Worm (Caenorhabditis elegans) whole organism, midembryonic: Measurements from ENCODE around the gene popl-1.
A peak's percentile ranks its signal among the peaks of the same experiment; 100 is the strongest.

ENCODE experiments used
- T22C8.4 ChIP-seq: fragments of 200-800 bp; sonication (Bioruptor generic); IDR thresholded peaks from 2 replicates; pipeline ENCODE4 v1.3.6; 2022; ENCODE audit warnings: missing genetic modification characterization, missing compliant biosample characterization
- cog-1 ChIP-seq: sonication (generic microtip); optimal IDR thresholded peaks from 2 replicates; lab custom pipeline; 2016; ENCODE audit warnings: missing genetic modification characterization, missing compliant biosample characterization
- flt-1 ChIP-seq: fragments of 200-800 bp; sonication (Bioruptor generic); IDR thresholded peaks from 2 replicates; pipeline ENCODE4 v1.3.6; 2022; ENCODE audit warnings: missing genetic modification characterization, missing compliant biosample characterization
- klf-2 ChIP-seq: fragments of 200-800 bp; sonication (Bioruptor generic); conservative IDR thresholded peaks from 2 replicates; pipeline ENCODE4 v1.3.6; 2022; ENCODE audit warnings: missing genetic modification reagents, missing genetic modification characterization, missing compliant biosample characterization
- med-1 ChIP-seq: sonication (generic microtip); optimal IDR thresholded peaks from 2 replicates; lab custom pipeline; 2017; ENCODE audit warnings: missing genetic modification characterization, mild to moderate bottlenecking, missing compliant biosample characterization, antibody characterized with exemption, missing genetic modification reagents; ENCODE audit not compliant: insufficient read depth
- ref-1 ChIP-seq: fragments of 200-800 bp; sonication (Bioruptor generic); conservative IDR thresholded peaks from 2 replicates; pipeline ENCODE4 v1.3.6; 2022; ENCODE audit warnings: missing genetic modification reagents, missing genetic modification characterization, missing compliant biosample characterization
- tab-1 ChIP-seq: fragments of 200-800 bp; sonication (Bioruptor generic); IDR thresholded peaks from 2 replicates; pipeline ENCODE4 v1.3.6; 2022; ENCODE audit warnings: missing genetic modification characterization, missing compliant biosample characterization
- ztf-23 ChIP-seq: fragments of 200-800 bp; sonication (Bioruptor generic); IDR thresholded peaks from 2 replicates; pipeline ENCODE4 v1.3.6; 2022; ENCODE audit warnings: missing genetic modification reagents, missing genetic modification characterization, missing compliant biosample characterization
- ztf-29 ChIP-seq: fragments of 200-800 bp; sonication (Bioruptor generic); IDR thresholded peaks from 2 replicates; pipeline ENCODE4 v1.3.6; 2022; ENCODE audit warnings: missing genetic modification reagents, missing genetic modification characterization, missing compliant biosample characterization

The popl-1 gene

DNA sequence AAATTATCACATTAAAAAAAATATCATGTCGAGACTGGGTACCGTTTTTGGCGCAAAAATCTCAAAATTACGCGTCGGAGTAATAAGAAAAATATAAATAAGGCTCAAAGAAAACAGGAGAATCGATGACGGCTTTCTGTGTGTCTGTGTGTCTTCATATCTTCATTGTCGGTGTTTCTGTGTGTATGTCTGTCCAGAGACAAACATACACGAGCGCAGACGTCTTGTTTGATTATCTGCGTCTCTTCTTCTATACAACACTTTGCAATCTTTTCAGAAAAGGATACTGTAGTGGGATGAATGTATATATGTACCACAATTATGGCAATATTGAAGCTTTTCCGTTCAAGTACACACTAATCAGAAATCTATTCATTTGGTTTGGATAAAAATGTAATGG is 13.6 kb upstream of the popl-1 start, which contains the start of gene C05D11.13:
C05D11.13 (minus strand) TSS at position 252 of the 400 bp plus-strand sequence.
- TF ChIP-seq ref-1 (GFP tag; lab: Robert Waterston, UW): no peak
- no peak for TF ChIP-seq cog-1
- TF ChIP-seq flt-1: no peak
- no peak for TF ChIP-seq ztf-23 (GFP tag; lab: Robert Waterston, UW)
- TF ChIP-seq med-1 (GFP tag; lab: Kevin White, UChicago): no peak
- no peak for TF ChIP-seq klf-2 (GFP tag; lab: Robert Waterston, UW)
- TF ChIP-seq ztf-29 (GFP tag; lab: Robert Waterston, UW): no peak
- no peak for TF ChIP-seq tab-1
- no peak for TF ChIP-seq T22C8.4

DNA sequence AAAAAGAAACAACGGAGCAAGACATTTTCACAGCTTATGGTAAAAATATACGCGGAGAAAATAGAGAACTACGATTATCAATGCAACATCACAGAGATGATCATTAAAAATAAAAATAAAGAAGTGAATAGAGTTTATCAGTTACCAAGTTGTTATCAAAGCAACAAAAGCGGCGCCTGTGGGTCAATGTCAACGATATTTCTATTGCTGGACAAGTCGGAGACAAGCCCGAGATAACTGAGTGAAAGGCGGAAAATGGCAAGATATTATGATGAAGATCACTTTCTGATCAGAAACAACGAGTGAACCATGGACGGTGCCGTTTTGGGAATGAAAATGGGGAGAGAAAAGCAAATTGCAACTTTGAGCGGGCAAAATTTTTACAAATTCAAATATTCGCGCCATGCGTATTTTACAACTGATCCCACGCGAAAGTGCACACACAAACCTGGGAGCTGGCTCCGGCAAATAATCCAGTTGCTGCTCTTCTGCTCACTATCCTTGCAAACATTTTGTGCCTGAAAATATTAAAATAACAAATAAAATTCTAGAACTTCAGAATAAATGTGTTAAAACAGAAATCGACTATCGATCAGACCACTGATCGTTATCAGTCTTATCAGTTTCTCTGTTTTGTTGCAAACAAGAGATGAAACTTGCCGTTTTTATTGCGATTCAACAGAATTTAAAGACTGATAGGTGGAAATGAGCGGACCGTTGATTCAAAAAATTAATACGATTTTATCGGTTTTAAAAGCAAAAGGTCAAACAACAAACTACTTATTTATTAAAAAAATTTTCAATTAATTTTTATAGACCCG is 11.8 kb upstream of the popl-1 start, which contains the start of gene mel-32:
mel-32 (minus strand) TSS at position 696 of the 821 bp plus-strand sequence.
- TF ChIP-seq flt-1 (no peak), cog-1 (no peak), T22C8.4 (no peak), tab-1 (no peak), ztf-29 (GFP tag; lab: Robert Waterston, UW) (no peak), ztf-23 (GFP tag; lab: Robert Waterston, UW) (no peak), med-1 (GFP tag; lab: Kevin White, UChicago) (no peak), ref-1 (GFP tag; lab: Robert Waterston, UW) (no peak), klf-2 (GFP tag; lab: Robert Waterston, UW) (no peak)

DNA sequence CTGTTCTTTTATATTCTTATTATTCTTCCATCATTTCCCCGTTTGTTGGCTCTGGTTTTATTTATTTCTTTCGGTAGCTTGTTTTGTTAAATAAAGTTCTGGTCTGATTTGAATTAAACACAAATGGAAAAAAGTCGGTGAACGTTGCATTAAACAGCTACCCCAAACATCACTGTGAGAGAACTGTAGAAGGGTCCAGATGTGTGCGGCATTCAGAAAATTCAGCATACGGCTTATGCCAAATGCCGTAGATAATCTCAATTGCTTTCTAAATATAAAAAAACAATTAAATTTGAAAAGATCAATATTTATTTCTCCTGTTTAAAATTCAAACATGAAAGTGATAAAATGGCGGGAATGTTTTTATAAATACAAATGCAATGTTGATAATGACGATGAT is 9.1 kb upstream of the popl-1 start:
- TF ChIP-seq ref-1 (GFP tag; lab: Robert Waterston, UW): no peak
- no peak for TF ChIP-seq tab-1
- no peak for TF ChIP-seq ztf-23 (GFP tag; lab: Robert Waterston, UW)
- TF ChIP-seq cog-1: no peak

DNA sequence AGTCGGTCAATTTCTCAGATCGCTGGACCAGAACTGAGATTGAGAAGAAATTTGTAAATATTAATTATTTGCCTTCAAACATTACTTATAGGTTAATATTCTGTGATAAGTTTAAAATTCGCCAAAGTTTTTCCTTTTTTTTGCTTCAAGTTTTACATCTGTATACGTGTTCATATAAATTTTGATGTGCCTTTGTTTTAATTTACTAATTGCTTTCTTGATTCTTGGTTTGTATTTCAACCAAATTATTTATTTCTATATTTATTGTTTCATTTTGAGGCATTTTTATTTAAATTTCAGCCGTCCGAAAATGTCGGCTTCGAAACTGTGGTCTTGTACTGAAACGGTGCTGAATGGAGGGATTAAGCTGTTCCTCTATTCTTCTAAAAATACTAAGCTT is 5.6 kb upstream of the popl-1 start, which contains the start of gene C05D11.1:
C05D11.1 (plus strand) TSS at position 301 of the 400 bp plus-strand sequence.
- TF ChIP-seq flt-1: no peak
- no peak for TF ChIP-seq ztf-23 (GFP tag; lab: Robert Waterston, UW)
- TF ChIP-seq ztf-29 (GFP tag; lab: Robert Waterston, UW): no peak
- no peak for TF ChIP-seq T22C8.4
- TF ChIP-seq ref-1 (GFP tag; lab: Robert Waterston, UW): no peak
- no peak for TF ChIP-seq cog-1
- no peak for TF ChIP-seq tab-1
- no peak for TF ChIP-seq klf-2 (GFP tag; lab: Robert Waterston, UW)
- no peak for TF ChIP-seq med-1 (GFP tag; lab: Kevin White, UChicago)

DNA sequence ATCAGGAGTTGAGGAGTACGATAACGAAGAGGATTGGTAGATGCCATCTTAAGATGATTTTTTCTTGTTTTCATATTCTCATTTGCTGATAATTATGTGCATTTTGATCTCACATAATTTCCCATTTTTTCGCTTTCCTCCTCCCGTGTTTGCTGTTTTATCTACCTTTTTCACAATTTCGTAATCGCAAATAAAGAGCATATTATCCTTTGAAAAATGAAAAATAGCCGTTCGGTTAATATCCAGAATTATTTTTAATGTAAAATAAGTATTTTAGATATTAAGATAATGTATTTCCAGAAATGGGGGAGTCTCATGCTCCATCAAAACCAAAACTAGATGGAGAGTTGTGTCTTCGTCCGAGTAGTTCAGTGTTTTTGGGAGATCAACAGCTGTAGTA is 2.2 kb upstream of the popl-1 start, which contains the start of gene vps-16:
vps-16 (plus strand) TSS at position 301 of the 400 bp plus-strand sequence.
- no peak for TF ChIP-seq flt-1
- TF ChIP-seq T22C8.4: no peak
- TF ChIP-seq ref-1 (GFP tag; lab: Robert Waterston, UW): no peak
- no peak for TF ChIP-seq med-1 (GFP tag; lab: Kevin White, UChicago)
- no peak for TF ChIP-seq tab-1
- no peak for TF ChIP-seq ztf-29 (GFP tag; lab: Robert Waterston, UW)
- no peak for TF ChIP-seq ztf-23 (GFP tag; lab: Robert Waterston, UW)
- no peak for TF ChIP-seq klf-2 (GFP tag; lab: Robert Waterston, UW)

DNA sequence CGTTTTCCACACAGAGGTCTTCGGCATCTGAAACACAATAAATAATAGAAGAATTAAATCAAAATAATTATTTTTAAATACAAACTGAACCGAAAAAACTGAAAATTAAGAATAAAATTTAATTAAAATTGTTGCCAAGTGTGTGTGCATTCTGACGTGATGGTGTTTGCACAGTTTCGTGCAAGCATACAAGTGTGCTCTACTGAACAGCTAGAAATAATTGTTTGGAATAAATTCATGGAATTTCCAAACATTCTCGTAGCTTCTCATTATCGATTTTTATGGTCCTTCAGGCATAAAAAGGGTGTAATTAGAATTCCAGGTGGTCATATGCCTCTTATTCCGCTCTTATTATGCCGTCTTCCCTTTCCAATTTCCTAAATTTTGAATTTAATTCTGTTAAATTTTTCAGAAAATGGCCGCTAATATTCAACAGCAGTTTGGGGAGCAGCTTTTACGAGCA is 1.1 kb upstream of the popl-1 start, which contains the start of the genes mrps-17 and txdc-9:
mrps-17 (minus strand) TSS at position 33 of the 463 bp plus-strand sequence.
txdc-9 (plus strand) TSS at position 413 of the 463 bp plus-strand sequence.
- TF ChIP-seq flt-1 (peak; percentile 68; the same call in 1 of the 2 replicates), ref-1 (GFP tag; lab: Robert Waterston, UW) (no peak), ztf-23 (GFP tag; lab: Robert Waterston, UW) (no peak), ztf-29 (GFP tag; lab: Robert Waterston, UW) (no peak), med-1 (GFP tag; lab: Kevin White, UChicago) (no peak)

DNA sequence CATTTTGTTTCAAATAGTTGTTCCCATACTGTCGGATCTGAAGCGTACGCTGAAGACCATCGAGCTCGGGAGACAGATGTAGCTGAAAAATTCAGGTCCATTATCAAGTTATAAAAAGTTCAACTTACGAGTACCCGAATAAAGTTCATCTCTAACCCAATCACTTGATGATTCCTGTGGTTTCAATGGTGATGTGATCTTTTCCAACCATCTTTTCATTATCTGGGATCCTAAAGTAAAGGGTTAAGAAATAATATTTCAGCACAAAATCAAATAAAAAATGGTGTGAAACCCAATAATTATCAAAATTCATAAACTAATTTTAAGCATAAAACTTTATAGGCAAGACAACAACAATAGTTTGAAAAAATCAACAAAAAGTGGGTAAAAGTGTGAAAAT is 3.5 kb downstream of the popl-1 start, which contains the start of gene C05D11.8:
C05D11.8 (minus strand) TSS at position 101 of the 400 bp plus-strand sequence.
- no peak for TF ChIP-seq ref-1 (GFP tag; lab: Robert Waterston, UW)
- no peak for TF ChIP-seq klf-2 (GFP tag; lab: Robert Waterston, UW)
- no peak for TF ChIP-seq cog-1
- TF ChIP-seq tab-1: no peak
- no peak for TF ChIP-seq ztf-23 (GFP tag; lab: Robert Waterston, UW)
- no peak for TF ChIP-seq T22C8.4
- TF ChIP-seq ztf-29 (GFP tag; lab: Robert Waterston, UW): no peak

DNA sequence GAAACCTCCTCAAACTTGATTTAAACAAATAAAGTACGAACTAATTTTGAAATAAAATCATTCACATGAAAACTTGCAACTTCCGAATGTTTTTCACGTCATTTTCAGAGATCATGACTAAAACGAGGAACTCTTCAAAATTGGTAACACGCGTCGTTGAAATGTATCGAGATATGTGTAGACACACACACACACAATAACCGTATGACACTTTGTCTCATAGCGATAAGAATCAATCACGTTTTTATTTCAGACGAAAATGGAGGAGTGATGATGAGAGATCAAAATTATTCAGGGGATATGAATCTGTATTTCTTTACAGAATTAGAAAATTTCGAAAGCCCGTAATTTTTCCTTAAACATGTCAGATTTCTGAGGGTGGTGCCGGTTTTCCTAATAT is 8.0 kb downstream of the popl-1 start:
- no peak for TF ChIP-seq T22C8.4
- TF ChIP-seq ztf-23 (GFP tag; lab: Robert Waterston, UW): no peak
- no peak for TF ChIP-seq med-1 (GFP tag; lab: Kevin White, UChicago)
- TF ChIP-seq cog-1: no peak
- no peak for TF ChIP-seq klf-2 (GFP tag; lab: Robert Waterston, UW)
- no peak for TF ChIP-seq ztf-29 (GFP tag; lab: Robert Waterston, UW)
- TF ChIP-seq ref-1 (GFP tag; lab: Robert Waterston, UW): no peak
- TF ChIP-seq flt-1: no peak
- TF ChIP-seq tab-1: no peak

DNA sequence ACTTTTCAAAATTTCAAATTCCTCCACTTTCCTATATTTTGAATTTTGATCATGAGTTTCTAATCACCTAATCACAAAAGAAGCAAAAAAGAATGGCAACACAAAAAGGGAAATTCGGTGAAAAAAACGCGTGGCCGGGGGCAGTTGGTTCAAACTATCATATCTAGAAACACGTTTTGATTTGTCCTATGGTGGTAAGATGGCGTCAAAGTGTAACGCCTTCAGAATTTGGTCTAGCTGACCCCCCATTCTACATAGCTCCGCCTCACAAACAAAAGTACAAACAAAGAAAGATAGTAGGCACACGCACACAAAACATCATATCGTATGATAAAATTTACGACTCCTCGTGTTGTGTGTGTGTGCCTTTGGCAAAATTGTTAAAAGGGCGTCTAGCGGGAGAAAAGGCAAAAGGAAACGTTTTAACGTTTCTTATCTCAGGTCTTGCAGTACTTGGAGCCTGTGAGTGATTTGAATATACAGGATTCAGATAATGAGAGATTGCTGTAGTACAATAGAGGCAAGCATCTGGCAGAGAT is 8.7 kb downstream of the popl-1 start:
- TF ChIP-seq med-1 (GFP tag; lab: Kevin White, UChicago): no peak
